Worm (Caenorhabditis elegans) whole organism, L4 larva: ENCODE measurements around the gene mthf-1.

Source experiments
- ces-1 ChIP-seq: fragments of 150-350 bp; sonication (generic microtip); optimal IDR thresholded peaks from 4 replicates; lab custom pipeline; 2014; ENCODE audit warnings: missing biosample characterization, missing genetic modification reagents, missing genetic modification characterization
- egl-27 ChIP-seq: sonication (generic microtip); optimal IDR thresholded peaks from 3 replicates; lab custom pipeline; 2017; ENCODE audit warnings: missing biosample characterization, missing genetic modification reagents, missing genetic modification characterization
- nhr-237 ChIP-seq: sonication (generic microtip); optimal IDR thresholded peaks from 2 replicates; lab custom pipeline; 2017; ENCODE audit warnings: missing biosample characterization, missing genetic modification characterization

DNA sequence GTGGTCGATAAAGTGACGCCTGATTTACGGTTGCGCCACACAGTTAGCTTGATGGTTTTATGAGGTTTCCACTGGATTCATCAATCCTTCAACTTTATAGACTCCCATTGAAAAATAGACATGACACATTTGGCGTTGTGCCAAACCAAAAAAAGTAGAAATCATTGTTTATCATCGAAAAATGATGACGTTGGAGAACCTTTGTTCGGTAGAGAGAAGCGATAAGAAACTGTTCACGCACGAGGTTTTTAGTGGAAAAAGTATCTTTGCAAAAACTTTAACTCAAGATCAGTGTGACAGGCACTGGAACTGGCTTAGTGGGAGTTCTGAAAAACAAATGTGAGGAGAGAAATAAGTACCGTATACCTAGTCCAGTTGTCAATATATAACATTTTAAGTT lies 36.0 kb upstream of the mthf-1 start:
- no peak for TF ChIP-seq nhr-237
- TF ChIP-seq ces-1 (GFP tag; lab: Kevin White, UChicago) = no peak
- no peak for TF ChIP-seq egl-27
